Worm (Caenorhabditis elegans): ENCODE data around the gene C54E4.5.

DNA sequence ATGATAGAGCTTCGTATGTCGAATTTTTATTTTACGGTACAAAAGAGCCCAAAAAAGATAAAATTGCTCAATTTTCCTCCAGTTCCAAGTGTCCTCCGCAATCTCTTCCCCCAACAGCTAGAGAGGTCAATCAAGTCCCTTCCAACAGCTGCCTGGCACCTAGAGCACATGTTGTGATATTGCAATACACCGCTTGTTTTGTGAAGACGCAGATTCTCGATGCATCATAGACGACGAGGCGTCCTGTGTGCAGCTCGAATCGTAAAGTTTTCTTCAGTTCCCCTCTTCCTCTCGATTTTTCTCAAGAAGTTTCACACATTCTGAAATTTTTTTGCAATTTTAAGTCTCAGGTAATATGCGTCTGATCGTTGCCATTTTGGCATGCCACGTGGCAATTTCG is 12.5 kb downstream of the C54E4.5 start, which contains the start of gene test-1:
- TF ChIP-seq flt-1 (GFP tag; IDR thresholded peaks at IDR 0.05) = no peak
- TF ChIP-seq ama-1 (optimal IDR thresholded peaks at IDR 0.05) = no peak
- no peak for TF ChIP-seq ceh-13 (GFP tag; optimal IDR thresholded peaks at IDR 0.05)
- no peak for TF ChIP-seq pes-1 (GFP tag; IDR thresholded peaks at IDR 0.05)
- no peak for TF ChIP-seq tbx-11 (GFP tag; IDR thresholded peaks at IDR 0.05)
- TF ChIP-seq tbx-37 (GFP tag; conservative IDR thresholded peaks at IDR 0.05) = no peak
